Fruit fly (Drosophila melanogaster) whole organism: Measurements from ENCODE around the gene CG3277.

Experiments
- CG8478 ChIP-seq: fragments of >200 bp; optimal IDR thresholded peaks from 2 replicates; lab custom pipeline; 2018; ENCODE audit warnings: inconsistent platforms
- Dll ChIP-seq: fragments of >200 bp; optimal IDR thresholded peaks from 2 replicates; lab custom pipeline; 2017
- pan ChIP-seq: fragments of >200 bp; optimal IDR thresholded peaks from 2 replicates; lab custom pipeline; 2017
- psq ChIP-seq: fragments of >200 bp; optimal IDR thresholded peaks from 2 replicates; lab custom pipeline; 2017
- usp ChIP-seq: fragments of >200 bp; optimal IDR thresholded peaks from 2 replicates; lab custom pipeline; 2017; ENCODE audit warnings: missing biosample characterization, missing genetic modification characterization, mixed read lengths

DNA sequence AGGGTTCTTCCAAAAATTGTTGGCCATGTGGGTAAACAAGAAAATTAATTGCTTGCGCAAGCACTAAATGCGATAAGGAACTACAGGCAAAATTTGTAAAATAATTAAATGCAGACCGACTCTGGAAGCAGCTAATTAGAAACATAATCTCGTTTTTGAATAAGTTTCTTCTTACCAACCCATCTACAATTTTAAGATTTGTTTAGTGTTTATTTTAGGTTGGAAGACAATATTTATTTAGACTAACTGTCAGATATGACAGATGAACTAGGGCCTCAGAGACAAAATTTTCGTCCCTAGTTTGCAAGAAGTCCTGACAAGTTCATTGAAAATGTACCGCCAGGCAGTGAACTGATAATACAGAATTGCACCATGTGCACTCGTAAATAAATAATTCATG lies 34.8 kb upstream of the CG3277 start, which contains the start of gene CG3347:
- TF ChIP-seq psq (lab: Kevin White, UChicago): no peak
- TF ChIP-seq usp (GFP tag; lab: Kevin White, UChicago): no peak
- TF ChIP-seq CG8478: no peak
- TF ChIP-seq pan: no peak
- TF ChIP-seq Dll (lab: Kevin White, UChicago): no peak
